Worm (Caenorhabditis elegans) whole organism, early embryonic: ENCODE data around the gene tsr-2.
A peak's percentile ranks its signal among the peaks of the same experiment; 100 is the strongest.
"Not testable (repeated sequence)": the region's sequence is repeated elsewhere in the genome, so short reads cannot be mapped to it uniquely, and the experiment has no call there.

Source experiments
- B0310.2 ChIP-seq: sonication (generic microtip); optimal IDR thresholded peaks from 2 replicates; lab custom pipeline; 2016; ENCODE audit warnings: mild to moderate bottlenecking, missing genetic modification characterization, missing compliant biosample characterization
- F13C5.2 ChIP-seq: sonication (generic microtip); optimal IDR thresholded peaks from 2 replicates; lab custom pipeline; 2017; ENCODE audit warnings: mild to moderate bottlenecking, missing genetic modification characterization, inconsistent platforms, missing compliant biosample characterization
- aly-1 ChIP-seq: sonication (generic microtip); optimal IDR thresholded peaks from 2 replicates; lab custom pipeline; 2016; ENCODE audit warnings: missing genetic modification characterization, missing compliant biosample characterization
- ama-1 ChIP-seq: fragments of 150-350 bp; optimal IDR thresholded peaks from 2 replicates; lab custom pipeline; 2014
- ceh-13 ChIP-seq: fragments of 200-800 bp; sonication (Bioruptor generic); optimal IDR thresholded peaks from 2 replicates; lab custom pipeline; 2018; ENCODE audit warnings: mild to moderate bottlenecking, missing genetic modification characterization, missing compliant biosample characterization
- ceh-36 ChIP-seq: sonication (generic microtip); optimal IDR thresholded peaks from 2 replicates; lab custom pipeline; 2016; ENCODE audit warnings: missing genetic modification characterization, inconsistent platforms, missing compliant biosample characterization
- ets-7 ChIP-seq: sonication (generic microtip); optimal IDR thresholded peaks from 2 replicates; lab custom pipeline; 2016; ENCODE audit warnings: missing genotype, missing genetic modification characterization, missing compliant biosample characterization
- flt-1 ChIP-seq: fragments of 200-800 bp; sonication (Bioruptor generic); IDR thresholded peaks from 2 replicates; pipeline ENCODE4 v1.3.6; 2022; ENCODE audit warnings: missing genetic modification characterization, missing compliant biosample characterization
- hmbx-1 ChIP-seq: sonication (generic microtip); optimal IDR thresholded peaks from 2 replicates; lab custom pipeline; 2016; ENCODE audit warnings: mild to moderate bottlenecking, missing genetic modification characterization, missing compliant biosample characterization
- hmg-4 ChIP-seq: fragments of 200-800 bp; sonication (Bioruptor generic); optimal IDR thresholded peaks from 2 replicates; lab custom pipeline; 2018; ENCODE audit warnings: mild to moderate bottlenecking, missing genetic modification characterization, missing compliant biosample characterization
- hnd-1 ChIP-seq: sonication (generic microtip); optimal IDR thresholded peaks from 2 replicates; lab custom pipeline; 2016; ENCODE audit warnings: missing genetic modification characterization, missing compliant biosample characterization
- pes-1 ChIP-seq: fragments of 200-800 bp; sonication (Bioruptor generic); IDR thresholded peaks from 2 replicates; pipeline ENCODE4 v1.3.6; 2022; ENCODE audit warnings: missing genetic modification reagents, missing genetic modification characterization, missing compliant biosample characterization
- scrt-1 ChIP-seq: fragments of 200-800 bp; sonication (Bioruptor generic); IDR thresholded peaks from 2 replicates; pipeline ENCODE4 v1.3.6; 2022; ENCODE audit warnings: missing genetic modification characterization, missing compliant biosample characterization
- sea-1 ChIP-seq: fragments of 200-800 bp; sonication (Bioruptor generic); conservative IDR thresholded peaks from 2 replicates; pipeline ENCODE4 v1.3.6; 2022; ENCODE audit warnings: missing genetic modification characterization, missing compliant biosample characterization
- tbx-11 ChIP-seq: fragments of 200-800 bp; sonication (Bioruptor generic); IDR thresholded peaks from 2 replicates; pipeline ENCODE4 v1.3.6; 2022; ENCODE audit warnings: missing genetic modification characterization, missing compliant biosample characterization
- tbx-37 ChIP-seq: fragments of 200-800 bp; sonication (Bioruptor generic); conservative IDR thresholded peaks from 2 replicates; pipeline ENCODE4 v1.3.6; 2022; ENCODE audit warnings: missing genetic modification reagents, missing genetic modification characterization, missing compliant biosample characterization
- tra-4 ChIP-seq: sonication (generic microtip); optimal IDR thresholded peaks from 2 replicates; lab custom pipeline; 2017; ENCODE audit warnings: missing genetic modification characterization, missing compliant biosample characterization

The tsr-2 gene

ce11 chrIV:16664020-16664419, 7.6 kb downstream of the tsr-2 start, which contains the start of gene sta-1:
sta-1 (plus strand) TSS chrIV:16664320.
- not testable (repeated sequence) for TF ChIP-seq pes-1 (GFP tag; lab: Robert Waterston, UW); hmbx-1 (tag; lab: Kevin White, UChicago); aly-1 (tag; lab: Kevin White, UChicago)

- peak; percentile 32; the same call in 1 of the 2 replicates for TF ChIP-seq tbx-37 (GFP tag; lab: Robert Waterston, UW)
Measured at ce11 chrIV:16681812-16682211, 25.4 kb downstream of the tsr-2 start.

- TF ChIP-seq hmbx-1 (tag; lab: Kevin White, UChicago) (no peak), ets-7 (tag; lab: Kevin White, UChicago) (no peak), tbx-11 (GFP tag; lab: Robert Waterston, UW) (peak; percentile 54; the same call in 1 of the 2 replicates), tra-4 (tag; lab: Kevin White, UChicago) (no peak), F13C5.2 (tag; lab: Kevin White, UChicago) (peak; percentile 25), hnd-1 (peak; percentile 30), flt-1 (GFP tag; lab: Robert Waterston, UW) (peak; percentile 75), ceh-13 (GFP tag; lab: Kevin White, UChicago) (peak; percentile 48), B0310.2 (tag; lab: Kevin White, UChicago) (peak; percentile 8), ama-1 (no peak), hmg-4 (no peak), sea-1 (GFP tag; lab: Robert Waterston, UW) (0 out of 2 replicates have a peak, but pooled peaks have one; percentile 17), ceh-36 (tag; lab: Kevin White, UChicago) (peak; percentile 57), aly-1 (tag; lab: Kevin White, UChicago) (peak; percentile 6), tbx-37 (GFP tag; lab: Robert Waterston, UW) (peak; percentile 56; the same call in 1 of the 2 replicates), pes-1 (GFP tag; lab: Robert Waterston, UW) (peak; percentile 77), scrt-1 (peak; percentile 69; the same call in 1 of the 2 replicates)
Measured at ce11 chrIV:16684224-16684623, 27.8 kb downstream of the tsr-2 start.

- TF ChIP-seq pes-1 (GFP tag; lab: Robert Waterston, UW): no peak
- no peak for TF ChIP-seq flt-1 (GFP tag; lab: Robert Waterston, UW)
- TF ChIP-seq hnd-1: no peak
- no peak for TF ChIP-seq F13C5.2 (tag; lab: Kevin White, UChicago)
- TF ChIP-seq tbx-11 (GFP tag; lab: Robert Waterston, UW): no peak
- no peak for TF ChIP-seq ets-7 (tag; lab: Kevin White, UChicago)
- TF ChIP-seq scrt-1: no peak
- TF ChIP-seq B0310.2 (tag; lab: Kevin White, UChicago): no peak
- no peak for TF ChIP-seq ceh-13 (GFP tag; lab: Kevin White, UChicago)
- TF ChIP-seq tbx-37 (GFP tag; lab: Robert Waterston, UW): no peak
- no peak for TF ChIP-seq hmg-4
- TF ChIP-seq ceh-36 (tag; lab: Kevin White, UChicago): no peak
- TF ChIP-seq hmbx-1 (tag; lab: Kevin White, UChicago): no peak
- TF ChIP-seq sea-1 (GFP tag; lab: Robert Waterston, UW): no peak
- TF ChIP-seq tra-4 (tag; lab: Kevin White, UChicago): no peak
Measured at ce11 chrIV:16694567-16694966, 38.2 kb downstream of the tsr-2 start, which contains the start of gene Y51H4A.941. Y51H4A.941 (minus strand) TSS chrIV:16694667.

ce11 chrIV:16696422-16696821, 40.0 kb downstream of the tsr-2 start:
- TF ChIP-seq ceh-36 (tag; lab: Kevin White, UChicago) (no peak), sea-1 (GFP tag; lab: Robert Waterston, UW) (no peak), ets-7 (tag; lab: Kevin White, UChicago) (no peak), B0310.2 (tag; lab: Kevin White, UChicago) (no peak), hmg-4 (no peak), ceh-13 (GFP tag; lab: Kevin White, UChicago) (no peak), tbx-11 (GFP tag; lab: Robert Waterston, UW) (no peak), tra-4 (tag; lab: Kevin White, UChicago) (no peak), pes-1 (GFP tag; lab: Robert Waterston, UW) (no peak), aly-1 (tag; lab: Kevin White, UChicago) (no peak), hmbx-1 (tag; lab: Kevin White, UChicago) (no peak), ama-1 (no peak), flt-1 (GFP tag; lab: Robert Waterston, UW) (no peak), tbx-37 (GFP tag; lab: Robert Waterston, UW) (no peak), F13C5.2 (tag; lab: Kevin White, UChicago) (no peak), scrt-1 (no peak), hnd-1 (no peak)

ce11 chrIV:16706950-16707349, 50.5 kb downstream of the tsr-2 start:
- TF ChIP-seq tbx-11 (GFP tag; lab: Robert Waterston, UW) (no peak), aly-1 (tag; lab: Kevin White, UChicago) (no peak), ama-1 (no peak), scrt-1 (no peak), hmbx-1 (tag; lab: Kevin White, UChicago) (no peak), flt-1 (GFP tag; lab: Robert Waterston, UW) (no peak), F13C5.2 (tag; lab: Kevin White, UChicago) (no peak), ets-7 (tag; lab: Kevin White, UChicago) (no peak)
